Fruit fly (Drosophila melanogaster): Measurements from ENCODE around the gene TfIIEbeta.

TfIIEbeta gene

DNA sequence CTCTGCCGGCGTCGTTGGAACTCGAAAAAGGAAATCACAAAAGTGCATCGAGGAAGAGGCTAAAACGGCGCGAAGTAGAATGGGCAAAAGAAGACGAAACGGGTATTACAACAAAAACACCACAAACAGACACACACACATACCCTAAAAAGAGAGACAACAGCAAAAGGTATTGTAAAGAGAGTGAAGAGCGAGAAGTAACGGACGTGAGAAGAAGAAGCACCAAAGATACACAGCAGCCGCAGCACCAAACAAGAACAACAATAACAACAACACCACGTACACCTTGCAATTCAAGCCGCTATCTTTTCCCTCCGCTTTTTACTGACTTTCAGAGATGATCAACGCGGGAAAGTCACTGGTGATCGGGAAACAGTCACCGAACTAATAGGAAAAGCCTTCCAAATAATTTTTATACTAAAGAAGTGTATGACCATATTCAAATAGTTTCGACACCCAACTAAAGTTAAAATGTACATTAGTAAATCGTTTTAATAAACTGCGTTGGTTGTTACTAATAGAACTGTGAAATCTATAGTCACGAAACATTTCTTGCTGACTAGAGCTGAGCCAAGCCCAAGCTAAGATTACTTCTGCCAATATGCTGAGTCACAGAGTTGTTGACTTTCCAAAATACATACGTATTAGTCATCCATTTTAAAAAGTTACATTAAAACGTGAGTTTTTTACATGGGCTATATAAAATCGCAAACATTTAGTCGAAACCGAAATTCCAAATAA, 34.5 kb upstream of the TfIIEbeta start (continued):
- TF ChIP-seq sug (tag; optimal IDR thresholded peaks at IDR 0.05) (no peak), CG18599 (GFP tag; optimal IDR thresholded peaks at IDR 0.05) (no peak), Ravus (GFP tag; IDR thresholded peaks at IDR 0.05) (no peak), CG12659 (GFP tag; optimal IDR thresholded peaks at IDR 0.05) (no peak), CG16779 (GFP tag; IDR thresholded peaks at IDR 0.05) (no peak), ac (GFP tag; optimal IDR thresholded peaks at IDR 0.05) (no peak), ttk (GFP tag; IDR thresholded peaks at IDR 0.05) (no peak), CG16813 (GFP tag; IDR thresholded peaks at IDR 0.05; ENCODE audit: partially characterized antibody) (no peak), tio (GFP tag; optimal IDR thresholded peaks at IDR 0.05) (no peak), ap (GFP tag; IDR thresholded peaks at IDR 0.05) (no peak), Spps (tag; optimal IDR thresholded peaks at IDR 0.05) (no peak), zen2 (GFP tag; IDR thresholded peaks at IDR 0.05; ENCODE audit: partially characterized antibody) (0 out of 3 replicates have a peak, but pooled peaks have one; percentile 39), Hand (GFP tag; optimal IDR thresholded peaks at IDR 0.05) (no peak), Hr3 (GFP tag; optimal IDR thresholded peaks at IDR 0.05) (no peak), cg (GFP tag; optimal IDR thresholded peaks at IDR 0.05) (peak; percentile 65), CG8089 (GFP tag; optimal IDR thresholded peaks at IDR 0.05) (no peak), CG17385 (GFP tag; optimal IDR thresholded peaks at IDR 0.05) (peak; percentile 91), unc-4 (GFP tag; IDR thresholded peaks at IDR 0.05; ENCODE audit: partially characterized antibody) (no peak), lmd (GFP tag; IDR thresholded peaks at IDR 0.05) (no peak), CG14050 (GFP tag; IDR thresholded peaks at IDR 0.05) (no peak), MBD-R2 (GFP tag; IDR thresholded peaks at IDR 0.05) (no peak), CG3995 (GFP tag; optimal IDR thresholded peaks at IDR 0.05) (peak; percentile 92), Dfd (GFP tag; optimal IDR thresholded peaks at IDR 0.05) (no peak), gcm2 (GFP tag; optimal IDR thresholded peaks at IDR 0.05) (no peak), org-1 (GFP tag; optimal IDR thresholded peaks at IDR 0.05) (no peak), CG2678 (tag; optimal IDR thresholded peaks at IDR 0.05) (no peak), CG32532 (GFP tag; IDR thresholded peaks at IDR 0.05) (no peak), CG7745 (tag; optimal IDR thresholded peaks at IDR 0.05) (no peak), CG31441 (GFP tag; IDR thresholded peaks at IDR 0.05) (peak; percentile 48; the same call in 1 of the 2 replicates), jigr1 (GFP tag; IDR thresholded peaks at IDR 0.05) (no peak), Med (GFP tag) (peak; percentile 43), Nf-YC (tag; optimal IDR thresholded peaks at IDR 0.05) (no peak), CG10959 (GFP tag; IDR thresholded peaks at IDR 0.05) (no peak), Xbp1 (GFP tag; optimal IDR thresholded peaks at IDR 0.05) (no peak), CG17829 (tag; optimal IDR thresholded peaks at IDR 0.05) (peak; percentile 2), zen (tag; optimal IDR thresholded peaks at IDR 0.05) (no peak), Mrtf (GFP tag; IDR thresholded peaks at IDR 0.05) (no peak), stwl (tag; optimal IDR thresholded peaks at IDR 0.05) (no peak), Dll (GFP tag; IDR thresholded peaks at IDR 0.05; ENCODE audit: partially characterized antibody) (no peak), CG15514 (GFP tag; optimal IDR thresholded peaks at IDR 0.05) (no peak)
